Fruit fly (Drosophila melanogaster) whole organism, adult: Measurements from ENCODE around the gene out.

Experiments used
- CG11617 ChIP-seq: fragments of 200-800 bp; sonication (Bioruptor generic); optimal IDR thresholded peaks from 2 replicates; lab custom pipeline; 2017; ENCODE audit warnings: mild to moderate bottlenecking, missing biosample characterization, missing genetic modification reagents, missing genetic modification characterization
- CG12768 ChIP-seq: fragments of 200-800 bp; sonication (Bioruptor generic); optimal IDR thresholded peaks from 2 replicates; lab custom pipeline; 2017; ENCODE audit warnings: missing biosample characterization, missing genetic modification characterization, mild to moderate bottlenecking, moderate library complexity, missing genetic modification reagents
- CG14711 ChIP-seq: fragments of 200-800 bp; sonication (Bioruptor generic); optimal IDR thresholded peaks from 2 replicates; lab custom pipeline; 2018; ENCODE audit warnings: missing biosample characterization, mild to moderate bottlenecking, missing genetic modification characterization, moderate library complexity
- CG1620 ChIP-seq: fragments of 200-800 bp; sonication (Bioruptor generic); optimal IDR thresholded peaks from 2 replicates; lab custom pipeline; 2016; ENCODE audit warnings: missing biosample characterization, missing genetic modification characterization
- CG33017 ChIP-seq: fragments of 200-800 bp; sonication (Bioruptor generic); optimal IDR thresholded peaks from 2 replicates; lab custom pipeline; 2018; ENCODE audit warnings: missing biosample characterization, mild to moderate bottlenecking, missing genetic modification characterization, moderate library complexity
- CG5204 ChIP-seq: fragments of 200-800 bp; sonication (Bioruptor generic); optimal IDR thresholded peaks from 2 replicates; lab custom pipeline; 2016; ENCODE audit warnings: missing biosample characterization, missing genetic modification characterization
- CG7101 ChIP-seq: fragments of 200-800 bp; sonication (Bioruptor generic); optimal IDR thresholded peaks from 2 replicates; lab custom pipeline; 2018; ENCODE audit warnings: missing biosample characterization, mild to moderate bottlenecking, missing genetic modification characterization, moderate library complexity
- Clk ChIP-seq: fragments of 200-800 bp; sonication (Bioruptor generic); optimal IDR thresholded peaks from 2 replicates; lab custom pipeline; 2017; ENCODE audit warnings: missing biosample characterization, missing genetic modification characterization
- Crg-1 ChIP-seq: fragments of 200-800 bp; sonication (Bioruptor generic); optimal IDR thresholded peaks from 2 replicates; lab custom pipeline; 2016; ENCODE audit warnings: missing biosample characterization, missing genetic modification characterization
- Mnt ChIP-seq: fragments of 200-800 bp; sonication (Bioruptor generic); optimal IDR thresholded peaks from 2 replicates; lab custom pipeline; 2016; ENCODE audit warnings: missing biosample characterization, mild to moderate bottlenecking, missing genetic modification characterization
- cic ChIP-seq: fragments of 200-800 bp; sonication (Bioruptor generic); optimal IDR thresholded peaks from 2 replicates; lab custom pipeline; 2017; ENCODE audit warnings: missing biosample characterization, mild to moderate bottlenecking, missing genetic modification characterization, moderate library complexity
- kay ChIP-seq: fragments of 200-800 bp; sonication (Bioruptor generic); peaks from one replicate; lab custom pipeline; 2016; ENCODE audit warnings: missing biosample characterization, missing genetic modification characterization, borderline replicate concordance
- ovo ChIP-seq: fragments of 200-800 bp; sonication (Bioruptor generic); optimal IDR thresholded peaks from 2 replicates; lab custom pipeline; 2016; ENCODE audit warnings: missing biosample characterization, missing genetic modification characterization
- pad ChIP-seq: fragments of 200-800 bp; sonication (Bioruptor generic); optimal IDR thresholded peaks from 3 replicates; lab custom pipeline; 2017; ENCODE audit warnings: missing biosample characterization, missing genetic modification characterization, mild to moderate bottlenecking, moderate library complexity, missing genetic modification reagents
- tj ChIP-seq: fragments of 200-800 bp; sonication (Bioruptor generic); optimal IDR thresholded peaks from 3 replicates; lab custom pipeline; 2017; ENCODE audit warnings: missing biosample characterization, mild to moderate bottlenecking, missing genetic modification characterization, moderate library complexity
- toe ChIP-seq: fragments of 200-800 bp; sonication (Bioruptor generic); optimal IDR thresholded peaks from 2 replicates; lab custom pipeline; 2016; ENCODE audit warnings: missing biosample characterization, missing genetic modification characterization

out gene

dm6 chrX:19261071-19261470 lies 60.8 kb downstream of the out start, which contains the start of gene rictor:
Gene rictor (minus strand): TSS chrX:19261240.
- TF ChIP-seq pad (GFP tag; lab: Kevin White, UChicago) (no peak), Clk (GFP tag; lab: Kevin White, UChicago) (no peak)

- TF ChIP-seq pad (GFP tag; lab: Kevin White, UChicago) (no peak), toe (GFP tag; lab: Kevin White, UChicago) (no peak), ovo (GFP tag; lab: Kevin White, UChicago) (peak; percentile 48), CG12768 (GFP tag; lab: Kevin White, UChicago) (no peak), CG11617 (GFP tag; lab: Kevin White, UChicago) (no peak), CG1620 (no peak), kay (GFP tag; lab: Kevin White, UChicago) (no peak), CG14711 (tag; lab: Kevin White, UChicago) (no peak), tj (GFP tag; lab: Kevin White, UChicago) (peak; percentile 46), CG33017 (no peak), cic (GFP tag; lab: Kevin White, UChicago) (no peak), Crg-1 (no peak), CG5204 (GFP tag; lab: Kevin White, UChicago) (no peak), Mnt (GFP tag; lab: Kevin White, UChicago) (peak; percentile 30), CG7101 (no peak)
Measured at dm6 chrX:19260696-19260989, 61.3 kb downstream of the out start.
